ENCODE assay signal across 1 fruit fly cellular context in genomic region chrX:2787267-2787666, dm6.
TF ChIP-seq lines count a peak whose summit lies in the region.

No protein-coding gene starts in this region.

TF ChIP-seq in whole organism, embryonic, 481 proteins besides CTCF, POLR2A, EP300 and RAD21 (continued from another document and continues in another):
- peak; percentile 84 for TF ChIP-seq stc (GFP tag; IDR thresholded peaks at IDR 0.05; lab: Robert Waterston, UW)
- peak; percentile 41 for TF ChIP-seq CG8944 (GFP tag; optimal IDR thresholded peaks at IDR 0.05; lab: Kevin White, UChicago)
- peak; percentile 64 for TF ChIP-seq gcm2 (GFP tag; optimal IDR thresholded peaks at IDR 0.05; lab: Kevin White, UChicago)
- TF ChIP-seq CG12155 (GFP tag; optimal IDR thresholded peaks at IDR 0.05; lab: Kevin White, UChicago) = peak; percentile 66
- no peak for TF ChIP-seq Opbp (GFP tag; IDR thresholded peaks at IDR 0.05; lab: Robert Waterston, UW; ENCODE audit: partially characterized antibody)
- TF ChIP-seq D19A (tag; optimal IDR thresholded peaks at IDR 0.05; lab: Kevin White, UChicago) = peak; percentile 80
- peak; percentile 75 for TF ChIP-seq ttk (GFP tag; IDR thresholded peaks at IDR 0.05; lab: Robert Waterston, UW)
- TF ChIP-seq CG7556 (GFP tag; optimal IDR thresholded peaks at IDR 0.05; lab: Kevin White, UChicago) = peak; percentile 89
- TF ChIP-seq CG15073 (GFP tag; optimal IDR thresholded peaks at IDR 0.05; lab: Kevin White, UChicago) = peak; percentile 1
- no peak for TF ChIP-seq CG6791 (GFP tag; IDR thresholded peaks at IDR 0.05; lab: Robert Waterston, UW; ENCODE audit: partially characterized antibody)
- TF ChIP-seq CG7372 (GFP tag; IDR thresholded peaks at IDR 0.05; lab: Robert Waterston, UW) = peak; percentile 86
- TF ChIP-seq Xrp1 (GFP tag; IDR thresholded peaks at IDR 0.05; lab: Robert Waterston, UW) = peak; percentile 82
- no peak for TF ChIP-seq knrl (GFP tag; IDR thresholded peaks at IDR 0.05; lab: Robert Waterston, UW; ENCODE audit: partially characterized antibody)
- peak; percentile 79 for TF ChIP-seq CG12071 (GFP tag; optimal IDR thresholded peaks at IDR 0.05; lab: Kevin White, UChicago)
- TF ChIP-seq CG2116 (GFP tag; optimal IDR thresholded peaks at IDR 0.05; lab: Kevin White, UChicago) = peak; percentile 28
- 0 out of 2 replicates have a peak, but pooled peaks have one; percentile 11 for TF ChIP-seq gt (GFP tag; IDR thresholded peaks at IDR 0.05; lab: Robert Waterston, UW)
- TF ChIP-seq CG10565 (GFP tag; optimal IDR thresholded peaks at IDR 0.05; lab: Kevin White, UChicago) = peak; percentile 21
- TF ChIP-seq CG4854 (GFP tag; optimal IDR thresholded peaks at IDR 0.05; lab: Kevin White, UChicago) = peak; percentile 79
- peak; percentile 13 for TF ChIP-seq CG2202 (tag; optimal IDR thresholded peaks at IDR 0.05; lab: Kevin White, UChicago)
- peak; percentile 52 for TF ChIP-seq run (tag; optimal IDR thresholded peaks at IDR 0.05; lab: Kevin White, UChicago)
- TF ChIP-seq CG9437 (GFP tag; optimal IDR thresholded peaks at IDR 0.05; lab: Kevin White, UChicago) = peak; percentile 79
- TF ChIP-seq peb (GFP tag; IDR thresholded peaks at IDR 0.05; lab: Robert Waterston, UW) = peak; percentile 66; the same call in 1 of the 2 replicates
- peak; percentile 74 for TF ChIP-seq Hand (GFP tag; optimal IDR thresholded peaks at IDR 0.05; lab: Kevin White, UChicago)
- peak; percentile 90 for TF ChIP-seq CG6689 (GFP tag; IDR thresholded peaks at IDR 0.05; lab: Robert Waterston, UW)
- TF ChIP-seq CG1602 (GFP tag; optimal IDR thresholded peaks at IDR 0.05; lab: Kevin White, UChicago) = peak; percentile 58
- TF ChIP-seq CG10147 (GFP tag; optimal IDR thresholded peaks at IDR 0.05; lab: Kevin White, UChicago) = peak; percentile 86
- TF ChIP-seq CG14965 (GFP tag; optimal IDR thresholded peaks at IDR 0.05; lab: Kevin White, UChicago; ENCODE audit: borderline replicate concordance) = no peak
- TF ChIP-seq CG6765 (GFP tag; optimal IDR thresholded peaks at IDR 0.05; lab: Kevin White, UChicago) = peak; percentile 80
- peak; percentile 57 for TF ChIP-seq trh (GFP tag; optimal IDR thresholded peaks at IDR 0.05; lab: Kevin White, UChicago)
- no peak for TF ChIP-seq bbx (GFP tag; IDR thresholded peaks at IDR 0.05; lab: Robert Waterston, UW; ENCODE audit: partially characterized antibody)
- TF ChIP-seq CG12744 (GFP tag; optimal IDR thresholded peaks at IDR 0.05; lab: Kevin White, UChicago) = peak; percentile 56
- peak; percentile 12 to 88 for TF ChIP-seq Pdp1 (GFP tag; optimal IDR thresholded peaks at IDR 0.05; lab: Kevin White, UChicago)
- peak; percentile 82 for TF ChIP-seq CG17385 (GFP tag; optimal IDR thresholded peaks at IDR 0.05; lab: Kevin White, UChicago)
- TF ChIP-seq Asciz (GFP tag; optimal IDR thresholded peaks at IDR 0.05; lab: Kevin White, UChicago) = peak; percentile 85
- peak; percentile 74 for TF ChIP-seq CG6854 (GFP tag; optimal IDR thresholded peaks at IDR 0.05; lab: Kevin White, UChicago)
- peak; percentile 81 for TF ChIP-seq CG6813 (GFP tag; optimal IDR thresholded peaks at IDR 0.05; lab: Kevin White, UChicago)
- TF ChIP-seq vvl (GFP tag; IDR thresholded peaks at IDR 0.05; lab: Robert Waterston, UW) = peak; percentile 71
- TF ChIP-seq Fer3 (tag; optimal IDR thresholded peaks at IDR 0.05; lab: Kevin White, UChicago) = peak; percentile 84
- no peak for TF ChIP-seq CG2129 (GFP tag; IDR thresholded peaks at IDR 0.05; lab: Robert Waterston, UW; ENCODE audit: partially characterized antibody)
- peak; percentile 56; the same call in 1 of the 2 replicates for TF ChIP-seq ham (GFP tag; IDR thresholded peaks at IDR 0.05; lab: Robert Waterston, UW)
- TF ChIP-seq Antp (GFP tag; optimal IDR thresholded peaks at IDR 0.05; lab: Kevin White, UChicago) = peak; percentile 74
- TF ChIP-seq CG11456 (GFP tag; IDR thresholded peaks at IDR 0.05; lab: Robert Waterston, UW) = peak; percentile 70; the same call in 1 of the 3 replicates
- no peak for TF ChIP-seq zf30C (GFP tag; optimal IDR thresholded peaks at IDR 0.05; lab: Kevin White, UChicago)
- peak; percentile 77 for TF ChIP-seq odd (GFP tag; optimal IDR thresholded peaks at IDR 0.05; lab: Kevin White, UChicago)
- TF ChIP-seq cato (GFP tag; optimal IDR thresholded peaks at IDR 0.05; lab: Kevin White, UChicago; ENCODE audit: borderline replicate concordance) = peak; percentile 65
- TF ChIP-seq twi (tag; optimal IDR thresholded peaks at IDR 0.05; lab: Kevin White, UChicago) = peak; percentile 64
- peak; percentile 55; the same call in 1 of the 2 replicates for TF ChIP-seq CG11696 (GFP tag; IDR thresholded peaks at IDR 0.05; lab: Robert Waterston, UW)
- TF ChIP-seq B-H1 (GFP tag; IDR thresholded peaks at IDR 0.05; lab: Robert Waterston, UW) = peak; percentile 74
- peak; percentile 21 for TF ChIP-seq p53 (GFP tag; optimal IDR thresholded peaks at IDR 0.05; lab: Kevin White, UChicago)
- TF ChIP-seq Ravus (GFP tag; IDR thresholded peaks at IDR 0.05; lab: Robert Waterston, UW) = peak; percentile 32; the same call in 1 of the 2 replicates
- TF ChIP-seq Usf (GFP tag; optimal IDR thresholded peaks at IDR 0.05; lab: Kevin White, UChicago) = peak; percentile 75
- TF ChIP-seq ap (GFP tag; IDR thresholded peaks at IDR 0.05; lab: Robert Waterston, UW) = peak; percentile 59
- peak; percentile 69 for TF ChIP-seq lbe (GFP tag; optimal IDR thresholded peaks at IDR 0.05; lab: Kevin White, UChicago)
- TF ChIP-seq al (GFP tag; IDR thresholded peaks at IDR 0.05; lab: Robert Waterston, UW) = peak; percentile 72
- TF ChIP-seq pnt (GFP tag; optimal IDR thresholded peaks at IDR 0.05; lab: Kevin White, UChicago) = peak; percentile 77
- TF ChIP-seq CG4328 (GFP tag; optimal IDR thresholded peaks at IDR 0.05; lab: Kevin White, UChicago) = peak; percentile 58
- peak; percentile 69 for TF ChIP-seq nerfin-1 (tag; optimal IDR thresholded peaks at IDR 0.05; lab: Kevin White, UChicago)
- peak; percentile 63 for TF ChIP-seq dmrt11E (tag; optimal IDR thresholded peaks at IDR 0.05; lab: Kevin White, UChicago)
- peak; percentile 53 for TF ChIP-seq CG7786 (GFP tag; optimal IDR thresholded peaks at IDR 0.05; lab: Kevin White, UChicago)
- peak; percentile 90 for TF ChIP-seq Sox102F (GFP tag; optimal IDR thresholded peaks at IDR 0.05; lab: Kevin White, UChicago)
- peak; percentile 6 for TF ChIP-seq eyg (GFP tag; optimal IDR thresholded peaks at IDR 0.05; lab: Kevin White, UChicago)
- peak; percentile 78 for TF ChIP-seq ase (GFP tag; IDR thresholded peaks at IDR 0.05; lab: Robert Waterston, UW)
- peak; percentile 93 for TF ChIP-seq Sox100B (GFP tag; optimal IDR thresholded peaks at IDR 0.05; lab: Kevin White, UChicago)
- peak; percentile 59 for TF ChIP-seq CG1647 (GFP tag; optimal IDR thresholded peaks at IDR 0.05; lab: Kevin White, UChicago)
- TF ChIP-seq CG18262 (tag; optimal IDR thresholded peaks at IDR 0.05; lab: Kevin White, UChicago) = peak; percentile 85
- no peak for TF ChIP-seq Hr39 (optimal IDR thresholded peaks at IDR 0.05; lab: Kevin White, UChicago)
- TF ChIP-seq CG32532 (GFP tag; IDR thresholded peaks at IDR 0.05; lab: Robert Waterston, UW) = peak; percentile 79
- TF ChIP-seq CG4617 (GFP tag; optimal IDR thresholded peaks at IDR 0.05; lab: Kevin White, UChicago; ENCODE audit: borderline replicate concordance) = peak; percentile 19
- no peak for TF ChIP-seq CG15479 (GFP tag; optimal IDR thresholded peaks at IDR 0.05; lab: Kevin White, UChicago)
- peak; percentile 37 for TF ChIP-seq CG10959 (GFP tag; IDR thresholded peaks at IDR 0.05; lab: Robert Waterston, UW)
- TF ChIP-seq CG16815 (GFP tag; optimal IDR thresholded peaks at IDR 0.05; lab: Kevin White, UChicago) = peak; percentile 75
- peak; percentile 50 for TF ChIP-seq Atf-2 (GFP tag; optimal IDR thresholded peaks at IDR 0.05; lab: Kevin White, UChicago)
- no peak for TF ChIP-seq nerfin-2 (GFP tag; IDR thresholded peaks at IDR 0.05; lab: Robert Waterston, UW; ENCODE audit: partially characterized antibody)
- no peak; the same call in 1 of the 2 replicates for TF ChIP-seq rib (GFP tag; IDR thresholded peaks at IDR 0.05; lab: Robert Waterston, UW)
- peak; percentile 65 for TF ChIP-seq CG8290 (GFP tag; optimal IDR thresholded peaks at IDR 0.05; lab: Kevin White, UChicago)
- peak in 1 of 2 experiments; percentile 63 for TF ChIP-seq CG8290 (tag; optimal IDR thresholded peaks at IDR 0.05; lab: Kevin White, UChicago)
- peak; percentile 90 for TF ChIP-seq CG10209 (GFP tag; optimal IDR thresholded peaks at IDR 0.05; lab: Kevin White, UChicago)
- no peak for TF ChIP-seq her (GFP tag; optimal IDR thresholded peaks at IDR 0.05; lab: Kevin White, UChicago)
- TF ChIP-seq Dip3 (GFP tag; optimal IDR thresholded peaks at IDR 0.05; lab: Kevin White, UChicago) = peak; percentile 76
- TF ChIP-seq CG11085 (GFP tag; IDR thresholded peaks at IDR 0.05; lab: Robert Waterston, UW) = no peak
- no peak for TF ChIP-seq BEAF-32 (GFP tag; optimal IDR thresholded peaks at IDR 0.05; lab: Kevin White, UChicago)
- peak; percentile 52 for TF ChIP-seq maf-S (GFP tag; optimal IDR thresholded peaks at IDR 0.05; lab: Kevin White, UChicago)
- peak; percentile 55 for TF ChIP-seq Jarid2 (GFP tag; optimal IDR thresholded peaks at IDR 0.05; lab: Kevin White, UChicago)
- peak; percentile 50 for TF ChIP-seq CG33213 (GFP tag; optimal IDR thresholded peaks at IDR 0.05; lab: Kevin White, UChicago)
- TF ChIP-seq CG12219 (GFP tag; optimal IDR thresholded peaks at IDR 0.05; lab: Kevin White, UChicago) = peak; percentile 80
- peak; percentile 22; the same call in 1 of the 2 replicates for TF ChIP-seq Dip2 (GFP tag; IDR thresholded peaks at IDR 0.05; lab: Robert Waterston, UW)
- TF ChIP-seq Dbx (GFP tag; IDR thresholded peaks at IDR 0.05; lab: Robert Waterston, UW) = peak; percentile 63; the same call in 1 of the 3 replicates
- peak; percentile 22 for TF ChIP-seq ac (GFP tag; optimal IDR thresholded peaks at IDR 0.05; lab: Kevin White, UChicago)
- TF ChIP-seq Hmr (GFP tag; optimal IDR thresholded peaks at IDR 0.05; lab: Kevin White, UChicago) = peak; percentile 86
- peak; percentile 66 for TF ChIP-seq Side (GFP tag; optimal IDR thresholded peaks at IDR 0.05; lab: Kevin White, UChicago)
- no peak; the same call in 2 of the 3 replicates for TF ChIP-seq gce (GFP tag; IDR thresholded peaks at IDR 0.05; lab: Robert Waterston, UW)
- TF ChIP-seq lov (optimal IDR thresholded peaks at IDR 0.05; lab: Kevin White, UChicago) = no peak
- TF ChIP-seq lov (GFP tag; IDR thresholded peaks at IDR 0.05; lab: Robert Waterston, UW) = peak; percentile 54; the same call in 1 of the 3 replicates
- TF ChIP-seq CG3065 (GFP tag; optimal IDR thresholded peaks at IDR 0.05; lab: Kevin White, UChicago) = no peak
- peak; percentile 60 for TF ChIP-seq Bdp1 (GFP tag; optimal IDR thresholded peaks at IDR 0.05; lab: Kevin White, UChicago)
- TF ChIP-seq disco-r (GFP tag; optimal IDR thresholded peaks at IDR 0.05; lab: Kevin White, UChicago) = peak; percentile 29
- peak; percentile 76 for TF ChIP-seq Aef1 (GFP tag; IDR thresholded peaks at IDR 0.05; lab: Robert Waterston, UW)
- TF ChIP-seq pfk (GFP tag; optimal IDR thresholded peaks at IDR 0.05; lab: Kevin White, UChicago) = no peak
- TF ChIP-seq klu (GFP tag; IDR thresholded peaks at IDR 0.05; lab: Robert Waterston, UW) = peak; percentile 65; the same call in 1 of the 2 replicates
- no peak for TF ChIP-seq stwl (tag; optimal IDR thresholded peaks at IDR 0.05; lab: Kevin White, UChicago)
- TF ChIP-seq CG15514 (GFP tag; optimal IDR thresholded peaks at IDR 0.05; lab: Kevin White, UChicago) = peak; percentile 68
- TF ChIP-seq CG12391 (tag; optimal IDR thresholded peaks at IDR 0.05; lab: Kevin White, UChicago) = peak; percentile 87
- TF ChIP-seq Doc3 (GFP tag; IDR thresholded peaks at IDR 0.05; lab: Robert Waterston, UW; ENCODE audit: partially characterized antibody) = no peak
- peak; percentile 86 for TF ChIP-seq E2f1 (GFP tag; IDR thresholded peaks at IDR 0.05; lab: Robert Waterston, UW)
- no peak for TF ChIP-seq pzg (GFP tag; optimal IDR thresholded peaks at IDR 0.05; lab: Kevin White, UChicago)
- peak; percentile 75 for TF ChIP-seq jing (GFP tag; optimal IDR thresholded peaks at IDR 0.05; lab: Kevin White, UChicago)
- TF ChIP-seq CG12236 (GFP tag; optimal IDR thresholded peaks at IDR 0.05; lab: Kevin White, UChicago) = peak; percentile 3
- TF ChIP-seq CG12942 (GFP tag; optimal IDR thresholded peaks at IDR 0.05; lab: Kevin White, UChicago) = peak; percentile 56
- peak; percentile 82 for TF ChIP-seq nau (GFP tag; optimal IDR thresholded peaks at IDR 0.05; lab: Kevin White, UChicago)
- TF ChIP-seq CG11398 (GFP tag; optimal IDR thresholded peaks at IDR 0.05; lab: Kevin White, UChicago) = peak; percentile 11
- TF ChIP-seq z (GFP tag; IDR thresholded peaks at IDR 0.05; lab: Robert Waterston, UW) = no peak
- TF ChIP-seq ATbp (GFP tag; optimal IDR thresholded peaks at IDR 0.05; lab: Kevin White, UChicago) = peak; percentile 85
- TF ChIP-seq otp (GFP tag; IDR thresholded peaks at IDR 0.05; lab: Robert Waterston, UW) = peak; percentile 57; the same call in 1 of the 3 replicates
- TF ChIP-seq CG17568 (GFP tag; optimal IDR thresholded peaks at IDR 0.05; lab: Kevin White, UChicago) = peak; percentile 71
- TF ChIP-seq CG17186 (GFP tag; optimal IDR thresholded peaks at IDR 0.05; lab: Kevin White, UChicago) = peak; percentile 44
- peak; percentile 78 for TF ChIP-seq CG3847 (GFP tag; IDR thresholded peaks at IDR 0.05; lab: Robert Waterston, UW)
- peak; percentile 78 for TF ChIP-seq CG16863 (GFP tag; optimal IDR thresholded peaks at IDR 0.05; lab: Kevin White, UChicago)
- TF ChIP-seq CkIIα-i1 (GFP tag; IDR thresholded peaks at IDR 0.05; lab: Robert Waterston, UW) = no peak
- peak; percentile 87 for TF ChIP-seq CG18619 (GFP tag; optimal IDR thresholded peaks at IDR 0.05; lab: Kevin White, UChicago)
- TF ChIP-seq CG31365 (tag; optimal IDR thresholded peaks at IDR 0.05; lab: Kevin White, UChicago) = peak; percentile 24
- TF ChIP-seq pum (GFP tag; optimal IDR thresholded peaks at IDR 0.05; lab: Kevin White, UChicago) = peak; percentile 72
- TF ChIP-seq croc (GFP tag; conservative IDR thresholded peaks at IDR 0.05; lab: Robert Waterston, UW) = peak; percentile 69
- peak; percentile 60 for TF ChIP-seq bab2 (GFP tag; optimal IDR thresholded peaks at IDR 0.05; lab: Kevin White, UChicago)
- peak; percentile 95 for TF ChIP-seq dmrt99B (tag; optimal IDR thresholded peaks at IDR 0.05; lab: Kevin White, UChicago)
- peak; percentile 68 for TF ChIP-seq chn (GFP tag; optimal IDR thresholded peaks at IDR 0.05; lab: Kevin White, UChicago)
- TF ChIP-seq H15 (GFP tag; IDR thresholded peaks at IDR 0.05; lab: Robert Waterston, UW) = peak; percentile 65
- TF ChIP-seq Rx (GFP tag; IDR thresholded peaks at IDR 0.05; lab: Robert Waterston, UW) = peak; percentile 51; the same call in 1 of the 2 replicates
- peak; percentile 34 for TF ChIP-seq CG7928 (GFP tag; optimal IDR thresholded peaks at IDR 0.05; lab: Kevin White, UChicago)
